Worm (Caenorhabditis elegans) whole organism, young adult: ENCODE data around the gene Y50D4A.10.

Experiments
- D2030.7 ChIP-seq: fragments of 200-800 bp; sonication (Bioruptor generic); IDR thresholded peaks from 2 replicates; pipeline ENCODE4 v1.3.6; 2022; ENCODE audit warnings: missing genetic modification reagents, missing genetic modification characterization, missing compliant biosample characterization
- F22D6.2 ChIP-seq: sonication (generic microtip); optimal IDR thresholded peaks from 2 replicates; lab custom pipeline; 2016; ENCODE audit warnings: mild to moderate bottlenecking, missing genetic modification characterization, missing compliant biosample characterization
- lin-54 ChIP-seq: fragments of 200-800 bp; sonication (Bioruptor generic); optimal IDR thresholded peaks from 2 replicates; lab custom pipeline; 2018; ENCODE audit warnings: mild to moderate bottlenecking, missing genetic modification characterization, missing compliant biosample characterization
- lsy-27 ChIP-seq: sonication (generic microtip); optimal IDR thresholded peaks from 2 replicates; lab custom pipeline; 2017; ENCODE audit warnings: missing genetic modification characterization, mild to moderate bottlenecking, missing compliant biosample characterization, antibody characterized with exemption, missing genotype, borderline replicate concordance; ENCODE audit not compliant: insufficient read depth

ce11 chrV:1207589-1207988, 12.8 kb downstream of the Y50D4A.10 start, which contains the start of gene Y50D4A.1:
- no peak for TF ChIP-seq F22D6.2
- TF ChIP-seq lin-54 (GFP tag; lab: Kevin White, UChicago), result no peak
- no peak for TF ChIP-seq lsy-27
- no peak for TF ChIP-seq D2030.7 (GFP tag; lab: Robert Waterston, UW)
